Worm (Caenorhabditis elegans) whole organism, L1 larva: ENCODE measurements around the gene clec-22.

ENCODE experiments used
- C34B4.2 ChIP-seq: sonication (generic microtip); optimal IDR thresholded peaks from 2 replicates; lab custom pipeline; 2017; ENCODE audit warnings: mild to moderate bottlenecking, missing genetic modification characterization, missing compliant biosample characterization
- F16B12.6 ChIP-seq: fragments of 150-350 bp; optimal IDR thresholded peaks from 2 replicates; lab custom pipeline; 2014; ENCODE audit warnings: missing biosample characterization, missing genetic modification characterization
- ama-1 ChIP-seq: fragments of 150-350 bp; optimal IDR thresholded peaks from 2 replicates; lab custom pipeline; 2014
- blmp-1 ChIP-seq: fragments of 150-350 bp; optimal IDR thresholded peaks from 2 replicates; lab custom pipeline; 2014; ENCODE audit warnings: missing biosample characterization, missing genetic modification characterization
- ceh-63 ChIP-seq: fragments of 200-800 bp; sonication (Bioruptor generic); optimal IDR thresholded peaks from 2 replicates; lab custom pipeline; 2018; ENCODE audit warnings: mild to moderate bottlenecking, missing genetic modification characterization, missing compliant biosample characterization
- ceh-82 ChIP-seq, 3 experiments: fragments of 150-350 bp in 1 of 3; sonication (generic microtip) in 2 of 3; optimal IDR thresholded peaks; 2 replicates each; lab custom pipeline; 2014 to 2017; ENCODE audit warnings: missing biosample characterization in 3 of 3, missing genetic modification characterization in 3 of 3
- ces-1 ChIP-seq: fragments of 150-350 bp; optimal IDR thresholded peaks from 2 replicates; lab custom pipeline; 2014; ENCODE audit warnings: missing biosample characterization, missing genetic modification reagents, missing genetic modification characterization
- dpl-1 ChIP-seq, 3 experiments: fragments of 150-350 bp in 2 of 3; sonication (generic microtip) in 1 of 3; optimal IDR thresholded peaks; 2 replicates each; lab custom pipeline; 2014 to 2017; ENCODE audit warnings: missing biosample characterization in 3 of 3, missing genetic modification characterization in 3 of 3, missing genetic modification reagents in 3 of 3
- elt-2 ChIP-seq: sonication (generic microtip); optimal IDR thresholded peaks from 2 replicates; lab custom pipeline; 2016; ENCODE audit warnings: missing genetic modification characterization, mild to moderate bottlenecking, inconsistent platforms, missing compliant biosample characterization, missing genetic modification reagents
- elt-3 ChIP-seq, 6 experiments: fragments of 150-350 bp in 1 of 6; sonication (generic microtip); optimal IDR thresholded peaks; 2 replicates each; lab custom pipeline; 2017 to 2018; ENCODE audit warnings: missing biosample characterization in 6 of 6, missing genetic modification characterization in 6 of 6, inconsistent platforms in 1 of 6
- fkh-4 ChIP-seq: sonication (generic microtip); optimal IDR thresholded peaks from 2 replicates; lab custom pipeline; 2016; ENCODE audit warnings: missing compliant biosample characterization, missing genetic modification characterization, borderline replicate concordance
- fos-1 ChIP-seq: fragments of 150-350 bp; optimal IDR thresholded peaks from 2 replicates; lab custom pipeline; 2014; ENCODE audit warnings: missing biosample characterization, missing genetic modification characterization
- hlh-17 ChIP-seq: fragments of 200-800 bp; sonication (Bioruptor generic); optimal IDR thresholded peaks from 2 replicates; lab custom pipeline; 2018; ENCODE audit warnings: missing genetic modification characterization, mild to moderate bottlenecking, missing compliant biosample characterization, moderate library complexity, borderline replicate concordance
- irx-1 ChIP-seq: sonication (generic microtip); optimal IDR thresholded peaks from 2 replicates; lab custom pipeline; 2016; ENCODE audit warnings: missing genetic modification characterization, missing compliant biosample characterization
- jun-1 ChIP-seq: fragments of 150-350 bp; optimal IDR thresholded peaks from 2 replicates; lab custom pipeline; 2014; ENCODE audit warnings: missing biosample characterization, missing genetic modification reagents, missing genetic modification characterization
- lin-15B ChIP-seq: fragments of 150-350 bp; sonication (generic microtip); optimal IDR thresholded peaks from 3 replicates; lab custom pipeline; 2014; ENCODE audit warnings: missing biosample characterization, missing genetic modification characterization
- lir-3 ChIP-seq: sonication (generic microtip); optimal IDR thresholded peaks from 2 replicates; lab custom pipeline; 2016; ENCODE audit warnings: mild to moderate bottlenecking, missing genetic modification characterization, moderate library complexity, missing compliant biosample characterization; ENCODE audit not compliant: poor library complexity
- mdl-1 ChIP-seq, 2 experiments: fragments of 150-350 bp; optimal IDR thresholded peaks; 2 replicates each; lab custom pipeline; 2014 to 2017; ENCODE audit warnings: missing biosample characterization in 2 of 2, missing genetic modification characterization in 2 of 2, inconsistent platforms in 1 of 2
- nhr-20 ChIP-seq: sonication (generic microtip); optimal IDR thresholded peaks from 2 replicates; lab custom pipeline; 2016; ENCODE audit warnings: mild to moderate bottlenecking, missing genetic modification characterization, missing compliant biosample characterization
- nhr-77 ChIP-seq: fragments of 150-350 bp; optimal IDR thresholded peaks from 2 replicates; lab custom pipeline; 2014; ENCODE audit warnings: missing biosample characterization, missing genetic modification characterization
- pag-3 ChIP-seq: sonication (generic microtip); optimal IDR thresholded peaks from 2 replicates; lab custom pipeline; 2017; ENCODE audit warnings: missing genetic modification characterization, mild to moderate bottlenecking, missing compliant biosample characterization, antibody characterized with exemption, borderline replicate concordance; ENCODE audit not compliant: insufficient read depth
- pax-3 ChIP-seq: fragments of 200-800 bp; sonication (Bioruptor generic); optimal IDR thresholded peaks from 2 replicates; lab custom pipeline; 2018; ENCODE audit warnings: mild to moderate bottlenecking, missing genetic modification characterization, moderate library complexity, missing compliant biosample characterization
- pqm-1 ChIP-seq: sonication (generic microtip); optimal IDR thresholded peaks from 3 replicates; lab custom pipeline; 2017; ENCODE audit warnings: missing biosample characterization, missing genetic modification characterization
- rnt-1 ChIP-seq: sonication (generic microtip); optimal IDR thresholded peaks from 2 replicates; lab custom pipeline; 2016; ENCODE audit warnings: mild to moderate bottlenecking, missing genetic modification characterization, moderate library complexity, missing compliant biosample characterization
- snu-23 ChIP-seq: sonication (generic microtip); optimal IDR thresholded peaks from 2 replicates; lab custom pipeline; 2016; ENCODE audit warnings: missing genetic modification characterization, missing compliant biosample characterization
- sup-37 ChIP-seq: fragments of 200-800 bp; sonication (Bioruptor generic); optimal IDR thresholded peaks from 2 replicates; lab custom pipeline; 2018; ENCODE audit warnings: mild to moderate bottlenecking, missing genetic modification characterization, missing compliant biosample characterization
- tlp-1 ChIP-seq: fragments of 150-350 bp; optimal IDR thresholded peaks from 2 replicates; lab custom pipeline; 2014; ENCODE audit warnings: missing biosample characterization, missing genetic modification characterization
- unc-86 ChIP-seq: sonication (generic microtip); optimal IDR thresholded peaks from 2 replicates; lab custom pipeline; 2016; ENCODE audit warnings: missing genetic modification characterization, missing compliant biosample characterization
- unc-98 ChIP-seq: fragments of 200-800 bp; sonication (Bioruptor generic); IDR thresholded peaks from 2 replicates; pipeline ENCODE4 v1.3.6; 2022; ENCODE audit warnings: missing genetic modification characterization, missing compliant biosample characterization
- xbp-1 ChIP-seq: sonication (generic microtip); optimal IDR thresholded peaks from 2 replicates; lab custom pipeline; 2016; ENCODE audit warnings: missing genetic modification characterization, missing compliant biosample characterization
- zip-4 ChIP-seq: fragments of 200-800 bp; sonication (Bioruptor generic); optimal IDR thresholded peaks from 2 replicates; lab custom pipeline; 2018; ENCODE audit warnings: mild to moderate bottlenecking, missing genetic modification characterization, moderate library complexity, missing compliant biosample characterization

clec-22 gene

DNA sequence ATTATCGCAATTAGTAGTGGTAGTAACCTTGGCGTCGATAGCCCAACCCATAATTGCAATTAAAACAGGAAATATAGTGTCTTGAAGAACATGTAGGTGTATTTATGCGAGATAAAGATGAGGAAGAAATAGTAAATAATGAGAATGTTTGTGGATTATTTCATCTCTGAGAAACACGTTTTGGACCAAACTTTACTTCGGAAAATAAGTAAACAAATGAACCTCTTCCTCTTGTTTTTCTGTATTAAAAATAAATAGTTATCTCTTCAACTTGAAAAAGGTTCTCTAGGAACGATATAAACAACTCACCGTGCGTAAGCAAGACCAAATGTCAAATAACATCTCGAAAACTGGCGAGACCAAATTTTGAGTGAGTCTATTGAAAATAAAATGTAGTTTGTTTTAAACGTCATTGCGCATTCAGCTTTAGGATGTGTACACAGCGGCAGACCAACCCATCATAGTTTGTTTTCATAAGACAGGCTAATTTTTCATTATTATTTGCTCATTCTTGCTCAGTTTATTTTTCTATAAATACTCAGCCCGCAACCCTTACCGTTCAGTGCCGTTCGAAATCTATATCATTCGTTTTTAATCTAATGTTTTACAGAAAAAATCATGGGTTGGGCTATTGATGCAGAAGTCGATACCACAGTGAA, 24.2 kb downstream of the clec-22 start, which contains the start of the genes F09C6.11 and F09C6.12:
Gene F09C6.11 (minus strand): TSS at position 51 of the 659 bp plus-strand sequence.
Gene F09C6.12 (plus strand): TSS at position 609 of the 659 bp plus-strand sequence.
- peak; percentile 47 for TF ChIP-seq nhr-20 (tag; lab: Kevin White, UChicago)
- TF ChIP-seq rnt-1 (tag; lab: Kevin White, UChicago) = no peak
- TF ChIP-seq nhr-77 (tag; lab: Kevin White, UChicago) = peak; percentile 8

DNA sequence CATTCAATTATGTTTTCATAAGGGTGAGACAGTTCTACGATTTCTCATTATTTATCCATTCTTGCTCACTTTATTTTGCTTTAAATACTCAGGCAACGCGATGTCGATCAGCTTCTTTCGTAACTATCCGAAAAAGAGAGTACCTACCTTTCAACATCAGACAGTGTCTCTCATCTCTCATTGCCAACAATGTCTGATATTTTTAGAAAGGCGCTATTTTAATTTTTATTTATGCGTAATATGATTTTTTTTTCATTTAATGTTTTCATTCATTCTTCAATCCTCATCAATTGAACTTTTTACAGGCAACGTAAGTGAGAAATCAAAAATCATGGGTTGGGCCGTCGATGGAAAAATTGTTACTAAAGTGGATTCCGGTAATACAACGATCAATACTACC, 26.5 kb downstream of the clec-22 start, which contains the start of gene F09C6.13:
Gene F09C6.13 (plus strand): TSS at position 301 of the 400 bp plus-strand sequence.
- TF ChIP-seq snu-23 (GFP tag; lab: Kevin White, UChicago) (no peak), hlh-17 (GFP tag; lab: Kevin White, UChicago) (no peak), tlp-1 (tag; lab: Kevin White, UChicago) (no peak), unc-86 (no peak), pag-3 (tag; lab: Kevin White, UChicago) (no peak), unc-98 (GFP tag; lab: Robert Waterston, UW) (no peak), ceh-63 (no peak), jun-1 (tag; lab: Kevin White, UChicago) (no peak), lir-3 (tag; lab: Kevin White, UChicago) (no peak)

DNA sequence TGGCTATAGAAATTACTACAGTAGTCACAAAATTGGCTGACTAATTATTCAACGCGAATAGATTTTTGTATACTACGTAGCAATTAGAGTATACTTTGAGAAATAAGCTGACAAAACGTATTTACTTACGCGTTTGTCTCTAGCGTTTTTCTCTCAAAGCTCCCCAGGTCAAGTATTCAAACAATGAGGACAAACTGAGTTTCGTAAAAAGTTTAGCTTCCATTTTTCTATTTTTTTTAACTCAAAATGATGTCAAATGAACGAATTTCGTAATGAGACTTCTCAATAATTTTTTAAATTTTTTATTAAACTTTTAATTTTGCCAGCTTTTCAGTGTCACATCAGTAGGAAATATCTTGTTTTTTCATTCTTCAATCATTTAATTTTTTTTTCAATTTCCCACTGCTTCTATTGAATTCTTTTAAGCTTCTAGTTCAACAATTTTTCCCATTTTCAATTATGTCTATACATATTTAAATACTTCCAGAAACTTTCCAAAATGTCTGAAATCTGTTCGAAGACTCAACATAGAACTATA, 30.6 kb downstream of the clec-22 start, which contains the start of the genes ifas-2 and fbxa-44:
Gene ifas-2 (minus strand): TSS at position 101 of the 538 bp plus-strand sequence.
Gene fbxa-44 (plus strand): TSS at position 488 of the 538 bp plus-strand sequence.
- TF ChIP-seq dpl-1 (GFP tag; optimal IDR thresholded peaks at IDR 0.05; lab: Kevin White, UChicago) (no peak), sup-37 (GFP tag; lab: Kevin White, UChicago) (no peak), F16B12.6 (tag; lab: Kevin White, UChicago) (no peak), fkh-4 (tag; lab: Kevin White, UChicago) (no peak), blmp-1 (no peak), elt-2 (tag; lab: Kevin White, UChicago) (no peak), pqm-1 (no peak), ceh-63 (no peak), irx-1 (tag; lab: Kevin White, UChicago) (no peak), fos-1 (tag; lab: Kevin White, UChicago) (no peak), xbp-1 (tag; lab: Kevin White, UChicago) (no peak), elt-3 (tag; optimal IDR thresholded peaks at IDR 0.05; lab: Kevin White, UChicago) (no peak), lin-15B (tag; lab: Kevin White, UChicago) (no peak), unc-98 (GFP tag; lab: Robert Waterston, UW) (no peak), ama-1 (no peak), ceh-82 (tag; optimal IDR thresholded peaks at IDR 0.05; lab: Kevin White, UChicago) (no peak), mdl-1 (tag; optimal IDR thresholded peaks at IDR 0.05; lab: Kevin White, UChicago) (no peak), zip-4 (GFP tag; lab: Kevin White, UChicago) (no peak), C34B4.2 (tag; lab: Kevin White, UChicago) (no peak), ces-1 (GFP tag; lab: Kevin White, UChicago) (no peak)
- TF ChIP-seq, all 84 proteins: peak for 0

DNA sequence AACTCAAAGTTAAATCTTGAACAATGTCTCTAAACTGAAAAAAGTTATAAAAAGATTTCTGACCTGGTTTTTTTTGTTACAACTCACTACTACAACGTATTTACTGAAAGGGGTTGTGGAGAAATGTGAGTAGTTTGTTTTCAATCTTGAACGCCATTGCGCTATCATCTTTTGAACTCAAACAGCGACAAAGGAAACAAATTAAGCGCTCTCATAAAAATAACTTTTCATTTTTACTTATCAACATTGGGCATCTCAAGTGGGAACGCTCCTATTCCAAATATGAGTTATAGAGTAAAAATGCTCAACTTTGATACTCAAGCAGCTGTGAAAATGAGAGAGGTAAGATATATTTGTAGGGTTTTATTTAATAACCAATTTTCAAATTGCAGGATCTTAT, 35.2 kb downstream of the clec-22 start, which contains the start of gene F09C6.15:
Gene F09C6.15 (plus strand): TSS at position 301 of the 400 bp plus-strand sequence.
- TF ChIP-seq elt-2 (tag; lab: Kevin White, UChicago) (no peak), ama-1 (no peak), ceh-63 (no peak), lir-3 (tag; lab: Kevin White, UChicago) (no peak), lin-15B (tag; lab: Kevin White, UChicago) (no peak), pax-3 (tag; lab: Kevin White, UChicago) (no peak)
